Worm (Caenorhabditis elegans): Measurements from ENCODE around the gene bigr-1.

- TF ChIP-seq snpc-4 (GFP tag; optimal IDR thresholded peaks at IDR 0.05), result no peak
- no peak for TF ChIP-seq snpc-4 (tag; optimal IDR thresholded peaks at IDR 0.05)
- TF ChIP-seq cebp-2 (GFP tag; IDR thresholded peaks at IDR 0.05), result no peak
- TF ChIP-seq pha-4 (tag; optimal IDR thresholded peaks at IDR 0.05), result no peak
- TF ChIP-seq die-1 (tag; optimal IDR thresholded peaks at IDR 0.05), result no peak
- no peak for TF ChIP-seq ama-1 (optimal IDR thresholded peaks at IDR 0.05)
- no peak for TF ChIP-seq ama-1 (GFP tag; optimal IDR thresholded peaks at IDR 0.05)
- TF ChIP-seq ztf-28 (GFP tag; IDR thresholded peaks at IDR 0.05), result no peak
- TF ChIP-seq Y95B8A.8 (GFP tag; IDR thresholded peaks at IDR 0.05), result no peak
- TF ChIP-seq lin-35 (GFP tag; optimal IDR thresholded peaks at IDR 0.05), result no peak
- no peak for TF ChIP-seq let-526 (GFP tag; IDR thresholded peaks at IDR 0.05)
- no peak for TF ChIP-seq ceh-91 (GFP tag; IDR thresholded peaks at IDR 0.05)
- TF ChIP-seq egrh-3 (GFP tag; IDR thresholded peaks at IDR 0.05), result no peak
These were observed 2.7 kb upstream of the bigr-1 start for ce11 chrII:11178737-11179136.

Measured in whole organism, young adult.